Worm (Caenorhabditis elegans): ENCODE results near the gene dmd-3.

dmd-3 gene

DNA sequence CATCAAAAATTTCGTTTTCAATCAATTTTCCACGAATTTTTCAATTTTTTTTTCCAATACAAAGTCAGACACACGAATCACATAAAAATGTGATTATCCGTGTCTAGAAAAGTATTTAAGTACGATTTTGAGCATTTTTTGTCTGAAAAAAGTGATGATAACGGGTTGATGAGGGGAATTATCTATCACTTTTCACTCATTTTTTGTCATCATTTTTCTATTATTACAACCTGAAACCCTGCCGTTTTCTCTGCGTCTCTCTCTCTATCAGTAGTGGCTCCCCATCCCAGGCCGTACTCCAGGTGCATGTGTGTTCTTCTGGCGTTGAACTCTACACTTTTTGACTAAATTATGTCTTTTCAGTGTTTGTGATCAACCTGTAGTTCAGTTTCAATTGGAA lies 17.3 kb upstream of the dmd-3 start:
- TF ChIP-seq bed-2 (GFP tag; IDR thresholded peaks at IDR 0.05) (no peak), ztf-26 (tag; optimal IDR thresholded peaks at IDR 0.05) (no peak), Y67H2A.10 (GFP tag; conservative IDR thresholded peaks at IDR 0.05) (no peak), ccch-3 (GFP tag; optimal IDR thresholded peaks at IDR 0.05) (no peak), snpc-3.4 (tag; optimal IDR thresholded peaks at IDR 0.05) (no peak), snpc-1.1 (tag; optimal IDR thresholded peaks at IDR 0.05; ENCODE audit: insufficient read depth) (no peak), zim-3 (tag; optimal IDR thresholded peaks at IDR 0.05) (no peak), egl-44 (GFP tag; IDR thresholded peaks at IDR 0.05) (no peak), nhr-90 (tag; optimal IDR thresholded peaks at IDR 0.05) (no peak), nhr-80 (tag; optimal IDR thresholded peaks at IDR 0.05) (peak; percentile 86), lin-54 (GFP tag; optimal IDR thresholded peaks at IDR 0.05) (no peak), ceh-58 (GFP tag; IDR thresholded peaks at IDR 0.05) (no peak), cebp-1 (GFP tag; IDR thresholded peaks at IDR 0.05) (no peak), cebp-1 (tag; optimal IDR thresholded peaks at IDR 0.05) (peak; percentile 83)

DNA sequence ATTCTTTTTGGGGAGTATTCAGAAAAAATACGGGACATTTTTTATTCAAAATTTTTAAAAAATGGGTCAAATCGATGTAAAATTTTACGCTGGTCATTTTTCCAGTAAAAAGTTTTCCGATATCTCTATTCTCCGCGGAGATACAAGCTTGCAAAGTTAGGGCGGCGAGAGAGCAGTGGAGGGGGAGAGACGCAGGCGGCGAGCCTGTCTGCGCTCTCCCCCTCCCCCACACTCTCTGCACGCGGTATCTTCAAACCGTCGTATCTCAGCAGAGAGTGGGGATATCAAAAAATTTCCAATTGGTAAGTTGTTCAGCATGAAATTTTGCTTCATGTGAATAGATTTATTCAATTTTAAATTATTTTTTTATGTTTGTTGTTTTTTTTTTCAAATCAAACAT lies 16.8 kb upstream of the dmd-3 start:
- TF ChIP-seq F52B5.7 (tag; optimal IDR thresholded peaks at IDR 0.05) (no peak), ceh-58 (GFP tag; IDR thresholded peaks at IDR 0.05) (no peak), him-1 (tag; optimal IDR thresholded peaks at IDR 0.05) (no peak), F39B2.1 (GFP tag; IDR thresholded peaks at IDR 0.05) (no peak), hrde-1 (tag; optimal IDR thresholded peaks at IDR 0.05; ENCODE audit: borderline replicate concordance) (no peak), zfh-2 (GFP tag; conservative IDR thresholded peaks at IDR 0.05) (peak; percentile 58; the same call in 1 of the 2 replicates), hmg-1.2 (GFP tag; IDR thresholded peaks at IDR 0.05) (peak; percentile 82)

DNA sequence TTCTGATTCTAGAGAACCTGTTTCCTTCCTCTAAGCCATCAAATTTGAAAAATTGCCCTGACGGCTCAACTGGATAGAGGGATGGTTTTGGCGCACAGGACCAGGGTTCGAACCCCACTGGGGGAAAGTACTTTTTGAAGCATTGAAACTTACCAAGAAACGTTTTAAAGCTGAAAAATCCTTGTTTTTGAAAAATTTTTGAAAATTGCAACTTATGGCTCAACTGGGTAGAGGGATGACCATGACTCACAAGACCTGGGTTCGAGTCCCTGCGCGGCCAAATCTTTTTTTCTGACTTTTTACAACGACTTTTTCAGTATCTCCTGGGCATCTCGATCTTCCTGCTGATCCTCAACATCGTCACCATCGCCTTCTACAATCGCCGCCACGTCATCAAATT lies 15.8 kb upstream of the dmd-3 start:
- TF ChIP-seq snpc-1.3 (tag; optimal IDR thresholded peaks at IDR 0.05; ENCODE audit: insufficient read depth) (no peak), xnd-1 (tag; optimal IDR thresholded peaks at IDR 0.05) (no peak), die-1 (tag; optimal IDR thresholded peaks at IDR 0.05) (no peak), tbp1 (GFP tag; optimal IDR thresholded peaks at IDR 0.05) (peak; percentile 76), repo-1 (tag; optimal IDR thresholded peaks at IDR 0.05) (no peak), pbrm-1 (GFP tag; IDR thresholded peaks at IDR 0.05) (no peak), rpc-1 (optimal IDR thresholded peaks at IDR 0.05) (peak; percentile 7), rpc-1 (tag; optimal IDR thresholded peaks at IDR 0.05) (peak; percentile 64), zfh-2 (GFP tag; conservative IDR thresholded peaks at IDR 0.05) (no peak), dox-1 (GFP tag; IDR thresholded peaks at IDR 0.05) (no peak), lsy-27 (tag; optimal IDR thresholded peaks at IDR 0.05; ENCODE audit: borderline replicate concordance, insufficient read depth) (no peak), zim-3 (tag; optimal IDR thresholded peaks at IDR 0.05) (no peak), hlh-12 (tag; optimal IDR thresholded peaks at IDR 0.05) (no peak), snpc-3.4 (tag; optimal IDR thresholded peaks at IDR 0.05) (no peak), B0261.1 (tag; optimal IDR thresholded peaks at IDR 0.05) (peak; percentile 40), F55B11.4 (tag; optimal IDR thresholded peaks at IDR 0.05; ENCODE audit: borderline replicate concordance, insufficient read depth) (no peak), ekl-4 (GFP tag; IDR thresholded peaks at IDR 0.05) (no peak), cebp-2 (GFP tag; IDR thresholded peaks at IDR 0.05) (no peak), attf-5 (GFP tag; optimal IDR thresholded peaks at IDR 0.05) (no peak), ets-4 (GFP tag; optimal IDR thresholded peaks at IDR 0.05) (no peak), egl-18 (GFP tag; IDR thresholded peaks at IDR 0.05) (no peak)

All from whole organism, young adult.